Fruit fly (Drosophila melanogaster) whole organism, embryonic: ENCODE measurements around the gene Grx5.

Source experiments
- Bgb ChIP-seq: fragments of 200-800 bp; sonication (Bioruptor generic); IDR thresholded peaks from 2 replicates; pipeline ENCODE4 v1.3.6; 2022; ENCODE audit warnings: missing biosample characterization, missing genetic modification characterization; ENCODE audit not compliant: partially characterized antibody
- CG10209 ChIP-seq: fragments of 200-800 bp; sonication (Bioruptor generic); optimal IDR thresholded peaks from 3 replicates; lab custom pipeline; 2017; ENCODE audit warnings: missing biosample characterization, mild to moderate bottlenecking, missing genetic modification characterization, missing genetic modification reagents
- CG10654 ChIP-seq: fragments of 200-800 bp; sonication (Bioruptor generic); optimal IDR thresholded peaks from 2 replicates; lab custom pipeline; 2016; ENCODE audit warnings: missing biosample characterization, missing genetic modification characterization
- CG10959 ChIP-seq: fragments of 200-800 bp; sonication (Bioruptor generic); IDR thresholded peaks from 2 replicates; pipeline ENCODE4 v1.3.6; 2022; ENCODE audit warnings: missing biosample characterization, missing genetic modification characterization
- CG12942 ChIP-seq: fragments of 200-800 bp; sonication (Bioruptor generic); optimal IDR thresholded peaks from 3 replicates; lab custom pipeline; 2016; ENCODE audit warnings: missing biosample characterization, missing genetic modification characterization
- CG13123 ChIP-seq: fragments of 200-800 bp; sonication (Bioruptor generic); optimal IDR thresholded peaks from 2 replicates; lab custom pipeline; 2016; ENCODE audit warnings: missing biosample characterization, missing genetic modification characterization
- CG14667 ChIP-seq: fragments of 200-800 bp; sonication (Bioruptor generic); IDR thresholded peaks from 2 replicates; pipeline ENCODE4 v1.3.6; 2022; ENCODE audit warnings: missing biosample characterization, missing genetic modification characterization
- CG17361 ChIP-seq: fragments of 200-800 bp; sonication (Bioruptor generic); IDR thresholded peaks from 3 replicates; pipeline ENCODE4 v1.3.6; 2022; ENCODE audit warnings: missing biosample characterization, missing genetic modification characterization
- CG17568 ChIP-seq: fragments of 200-800 bp; sonication (Bioruptor generic); optimal IDR thresholded peaks from 2 replicates; lab custom pipeline; 2018; ENCODE audit warnings: missing biosample characterization, mild to moderate bottlenecking, missing genetic modification characterization, moderate library complexity
- CG2129 ChIP-seq: fragments of 200-800 bp; sonication (Bioruptor generic); IDR thresholded peaks from 2 replicates; pipeline ENCODE4 v1.3.6; 2022; ENCODE audit warnings: missing biosample characterization, missing genetic modification characterization; ENCODE audit not compliant: partially characterized antibody
- CG2202 ChIP-seq: fragments of 200-800 bp; sonication (Bioruptor generic); optimal IDR thresholded peaks from 2 replicates; lab custom pipeline; 2018; ENCODE audit warnings: missing biosample characterization, mild to moderate bottlenecking, missing genetic modification characterization
- CG2712 ChIP-seq: fragments of 200-800 bp; optimal IDR thresholded peaks from 3 replicates; lab custom pipeline; 2019; ENCODE audit warnings: missing biosample characterization, mild to moderate bottlenecking, missing genetic modification characterization, moderate library complexity
- CG2875 ChIP-seq: fragments of 200-800 bp; sonication (Bioruptor generic); optimal IDR thresholded peaks from 2 replicates; lab custom pipeline; 2017; ENCODE audit warnings: missing biosample characterization, mild to moderate bottlenecking, missing genetic modification characterization, missing genetic modification reagents
- CG3995 ChIP-seq: fragments of 200-800 bp; sonication (Bioruptor generic); optimal IDR thresholded peaks from 3 replicates; lab custom pipeline; 2016; ENCODE audit warnings: missing biosample characterization, missing genetic modification characterization
- CG4360 ChIP-seq: fragments of 200-800 bp; sonication (Bioruptor generic); IDR thresholded peaks from 2 replicates; pipeline ENCODE4 v1.3.6; 2022; ENCODE audit warnings: missing biosample characterization, missing genetic modification characterization
- CG6175 ChIP-seq: fragments of 200-800 bp; sonication (Bioruptor generic); IDR thresholded peaks from 3 replicates; pipeline ENCODE4 v1.3.6; 2022; ENCODE audit warnings: missing biosample characterization, missing genetic modification characterization
- CG6765 ChIP-seq: fragments of 200-800 bp; sonication (Bioruptor generic); optimal IDR thresholded peaks from 3 replicates; lab custom pipeline; 2017; ENCODE audit warnings: missing biosample characterization, mild to moderate bottlenecking, missing genetic modification characterization
- CG7556 ChIP-seq: fragments of 200-800 bp; sonication (Bioruptor generic); optimal IDR thresholded peaks from 2 replicates; lab custom pipeline; 2017; ENCODE audit warnings: missing biosample characterization, mild to moderate bottlenecking, missing genetic modification characterization
- CG8089 ChIP-seq: fragments of 200-800 bp; sonication (Bioruptor generic); optimal IDR thresholded peaks from 3 replicates; lab custom pipeline; 2016; ENCODE audit warnings: missing biosample characterization, missing genetic modification characterization
- Camta ChIP-seq: fragments of 200-800 bp; sonication (Bioruptor generic); optimal IDR thresholded peaks from 2 replicates; lab custom pipeline; 2016; ENCODE audit warnings: missing biosample characterization, missing genetic modification characterization
- Eip74EF ChIP-seq, 2 experiments: fragments of 200-800 bp in 1 of 2; fragments of >200 bp in 1 of 2; sonication (Bioruptor generic) in 1 of 2; optimal IDR thresholded peaks; 2 replicates each; lab custom pipeline; 2017 to 2019; ENCODE audit warnings: missing biosample characterization in 2 of 2, missing genetic modification characterization in 2 of 2, mild to moderate bottlenecking in 1 of 2, moderate library complexity in 1 of 2
- Fer2 ChIP-seq: fragments of 200-800 bp; sonication (Bioruptor generic); optimal IDR thresholded peaks from 2 replicates; lab custom pipeline; 2018; ENCODE audit warnings: missing biosample characterization, mild to moderate bottlenecking, missing genetic modification characterization, moderate library complexity
- HHEX ChIP-seq: fragments of 200-800 bp; sonication (Bioruptor generic); optimal IDR thresholded peaks from 3 replicates; lab custom pipeline; 2017; ENCODE audit warnings: missing biosample characterization, mild to moderate bottlenecking, missing genetic modification characterization, missing genetic modification reagents
- HLHmδ ChIP-seq: fragments of 200-800 bp; sonication (Bioruptor generic); optimal IDR thresholded peaks from 2 replicates; lab custom pipeline; 2018; ENCODE audit warnings: missing biosample characterization, mild to moderate bottlenecking, missing genetic modification characterization, moderate library complexity
- Hr51 ChIP-seq, 2 experiments: fragments of 200-800 bp; sonication (Bioruptor generic); optimal IDR thresholded peaks; 2 replicates in 1 of 2; 3 replicates in 1 of 2; lab custom pipeline; 2016 to 2018; ENCODE audit warnings: missing biosample characterization in 2 of 2, missing genetic modification characterization in 2 of 2, mild to moderate bottlenecking in 1 of 2, moderate library complexity in 1 of 2
- Mes4 ChIP-seq: fragments of 200-800 bp; sonication (Bioruptor generic); optimal IDR thresholded peaks from 2 replicates; lab custom pipeline; 2016; ENCODE audit warnings: missing biosample characterization, missing genetic modification characterization
- PHDP ChIP-seq: fragments of 200-800 bp; sonication (Bioruptor generic); optimal IDR thresholded peaks from 3 replicates; lab custom pipeline; 2018; ENCODE audit warnings: missing biosample characterization, mild to moderate bottlenecking, missing genetic modification characterization, moderate library complexity
- ap ChIP-seq: fragments of 200-800 bp; sonication (Bioruptor generic); IDR thresholded peaks from 2 replicates; pipeline ENCODE4 v1.3.6; 2022; ENCODE audit warnings: missing biosample characterization, missing genetic modification characterization
- bsh ChIP-seq, 2 experiments: fragments of 200-800 bp; sonication (Bioruptor generic); optimal IDR thresholded peaks; 2 replicates each; lab custom pipeline; 2017 to 2018; ENCODE audit warnings: mild to moderate bottlenecking in 2 of 2, missing biosample characterization in 2 of 2, missing genetic modification characterization in 2 of 2, moderate library complexity in 1 of 2
- cad ChIP-seq: fragments of >200 bp; optimal IDR thresholded peaks from 2 replicates; lab custom pipeline; 2017; ENCODE audit warnings: missing biosample characterization, missing genetic modification characterization
- exex ChIP-seq: fragments of 200-800 bp; sonication (Bioruptor generic); optimal IDR thresholded peaks from 4 replicates; lab custom pipeline; 2018; ENCODE audit warnings: missing biosample characterization, mild to moderate bottlenecking, missing genetic modification characterization, moderate library complexity
- fd3F ChIP-seq: fragments of 200-800 bp; sonication (Bioruptor generic); optimal IDR thresholded peaks from 2 replicates; lab custom pipeline; 2018; ENCODE audit warnings: missing biosample characterization, mild to moderate bottlenecking, missing genetic modification characterization, moderate library complexity
- grau ChIP-seq: fragments of 200-800 bp; optimal IDR thresholded peaks from 3 replicates; lab custom pipeline; 2019; ENCODE audit warnings: missing biosample characterization, mild to moderate bottlenecking, missing genetic modification characterization, moderate library complexity
- grn ChIP-seq: fragments of 200-800 bp; sonication (Bioruptor generic); optimal IDR thresholded peaks from 3 replicates; lab custom pipeline; 2017; ENCODE audit warnings: missing biosample characterization, missing genetic modification characterization
- hb ChIP-seq: fragments of 200-800 bp; sonication (Bioruptor generic); IDR thresholded peaks from 3 replicates; pipeline ENCODE4 v1.3.6; 2022; ENCODE audit warnings: missing biosample characterization, missing genetic modification characterization; ENCODE audit not compliant: partially characterized antibody
- jing ChIP-seq: fragments of 200-800 bp; sonication (Bioruptor generic); optimal IDR thresholded peaks from 2 replicates; lab custom pipeline; 2018; ENCODE audit warnings: missing biosample characterization, mild to moderate bottlenecking, missing genetic modification characterization
- maf-S ChIP-seq: fragments of 200-800 bp; sonication (Bioruptor generic); optimal IDR thresholded peaks from 2 replicates; lab custom pipeline; 2016; ENCODE audit warnings: missing biosample characterization, missing genetic modification characterization
- nau ChIP-seq: fragments of 200-800 bp; sonication (Bioruptor generic); optimal IDR thresholded peaks from 3 replicates; lab custom pipeline; 2017; ENCODE audit warnings: missing biosample characterization, mild to moderate bottlenecking, missing genetic modification characterization, missing genetic modification reagents
- nerfin-1 ChIP-seq: fragments of 200-800 bp; sonication (Bioruptor generic); optimal IDR thresholded peaks from 3 replicates; lab custom pipeline; 2019; ENCODE audit warnings: missing biosample characterization, mild to moderate bottlenecking, missing genetic modification characterization, moderate library complexity
- odd ChIP-seq: fragments of 200-800 bp; sonication (Bioruptor generic); optimal IDR thresholded peaks from 2 replicates; lab custom pipeline; 2017; ENCODE audit warnings: missing biosample characterization, mild to moderate bottlenecking, missing genetic modification characterization
- onecut ChIP-seq: fragments of 200-800 bp; sonication (Bioruptor generic); IDR thresholded peaks from 2 replicates; pipeline ENCODE4 v1.3.6; 2022; ENCODE audit warnings: missing biosample characterization, missing genetic modification characterization
- p53 ChIP-seq: fragments of 200-800 bp; sonication (Bioruptor generic); optimal IDR thresholded peaks from 2 replicates; lab custom pipeline; 2016; ENCODE audit warnings: missing biosample characterization, missing genetic modification characterization
- pan ChIP-seq, 4 experiments: fragments of >200 bp in 3 of 4; fragments of 200-800 bp in 1 of 4; sonication (Bioruptor generic) in 1 of 4; optimal IDR thresholded peaks in 3 of 4; IDR thresholded peaks in 1 of 4; 2 replicates each; pipeline versions ENCODE4 v1.3.6 to Lab custom; 2017 to 2022; ENCODE audit warnings: missing biosample characterization in 2 of 4, missing genetic modification characterization in 2 of 4, mixed read lengths in 1 of 4
- ranshi ChIP-seq: fragments of 200-800 bp; sonication (Bioruptor generic); IDR thresholded peaks from 2 replicates; pipeline ENCODE4 v1.3.6; 2022; ENCODE audit warnings: missing biosample characterization, missing genetic modification characterization
- run ChIP-seq: fragments of 200-800 bp; sonication (Bioruptor generic); optimal IDR thresholded peaks from 3 replicates; lab custom pipeline; 2018; ENCODE audit warnings: missing biosample characterization, mild to moderate bottlenecking, missing genetic modification characterization
- stwl ChIP-seq: fragments of 200-800 bp; sonication (Bioruptor generic); optimal IDR thresholded peaks from 3 replicates; lab custom pipeline; 2018; ENCODE audit warnings: missing biosample characterization, mild to moderate bottlenecking, missing genetic modification characterization, moderate library complexity
- tio ChIP-seq: fragments of 200-800 bp; sonication (Bioruptor generic); optimal IDR thresholded peaks from 2 replicates; lab custom pipeline; 2017; ENCODE audit warnings: missing biosample characterization, missing genetic modification characterization, inconsistent platforms
- twi ChIP-seq: fragments of 200-800 bp; optimal IDR thresholded peaks from 2 replicates; lab custom pipeline; 2019; ENCODE audit warnings: missing biosample characterization, mild to moderate bottlenecking, missing genetic modification characterization, moderate library complexity

Grx5 gene

dm6 chrX:14848755-14849354, 10.9 kb upstream of the Grx5 start, which contains the start of gene CG9522 (continued):
- TF ChIP-seq CG2202 (tag; lab: Kevin White, UChicago) (peak; percentile 62), ap (GFP tag; lab: Robert Waterston, UW) (peak; percentile 69), twi (peak; percentile 40), odd (GFP tag; lab: Kevin White, UChicago) (peak; percentile 46), Camta (GFP tag; lab: Kevin White, UChicago) (peak; percentile 37), CG7556 (GFP tag; lab: Kevin White, UChicago) (peak; percentile 63), nerfin-1 (tag; lab: Kevin White, UChicago) (peak; percentile 61), CG2129 (no peak), run (peak; percentile 53), grau (tag; lab: Kevin White, UChicago) (peak; percentile 71), ranshi (GFP tag; lab: Robert Waterston, UW) (peak; percentile 60), CG10209 (GFP tag; lab: Kevin White, UChicago) (peak; percentile 59), Fer2 (tag; lab: Kevin White, UChicago) (peak; percentile 25), p53 (GFP tag; lab: Kevin White, UChicago) (no peak), CG10959 (GFP tag; lab: Robert Waterston, UW) (peak; percentile 79), CG3995 (GFP tag; lab: Kevin White, UChicago) (no peak), stwl (tag; lab: Kevin White, UChicago) (peak; percentile 5), Mes4 (peak; percentile 3), CG4360 (GFP tag; lab: Robert Waterston, UW) (0 out of 2 replicates have a peak, but pooled peaks have one; percentile 36), CG8089 (GFP tag; lab: Kevin White, UChicago) (no peak), bsh (GFP tag; optimal IDR thresholded peaks at IDR 0.05; lab: Kevin White, UChicago) (peak; percentile 90 to 91), grn (GFP tag; lab: Kevin White, UChicago) (no peak), hb (GFP tag; lab: Robert Waterston, UW) (no peak), PHDP (tag; lab: Kevin White, UChicago) (peak; percentile 75), onecut (GFP tag; lab: Robert Waterston, UW) (peak; percentile 63), CG13123 (GFP tag; lab: Kevin White, UChicago) (peak; percentile 3), Bgb (GFP tag; lab: Robert Waterston, UW) (no peak), exex (no peak), nau (GFP tag; lab: Kevin White, UChicago) (peak; percentile 30), HHEX (GFP tag; lab: Kevin White, UChicago) (peak; percentile 54), CG14667 (peak; percentile 31), tio (GFP tag; lab: Kevin White, UChicago) (peak; percentile 54), CG17568 (GFP tag; lab: Kevin White, UChicago) (peak; percentile 42), CG12942 (peak; percentile 7), CG6175 (no peak), cad (GFP tag; lab: Kevin White, UChicago) (no peak), CG2875 (GFP tag; lab: Kevin White, UChicago) (peak; percentile 61), CG6765 (GFP tag; lab: Kevin White, UChicago) (peak; percentile 2), fd3F (GFP tag; lab: Kevin White, UChicago) (peak; percentile 16), Eip74EF (GFP tag; optimal IDR thresholded peaks at IDR 0.05; lab: Kevin White, UChicago) (peak in 1 of 2 experiments; percentile 55), pan (optimal IDR thresholded peaks at IDR 0.05; lab: Kevin White, UChicago) (no peak), pan (GFP tag; optimal IDR thresholded peaks at IDR 0.05 in 1 of 2, IDR thresholded peaks at IDR 0.05 in 1 of 2) (peak in 1 of 2 experiments; percentile 76), Hr51 (GFP tag; optimal IDR thresholded peaks at IDR 0.05; lab: Kevin White, UChicago) (peak; percentile 13 to 58), HLHmδ (GFP tag; lab: Kevin White, UChicago) (no peak), maf-S (GFP tag; lab: Kevin White, UChicago) (peak; percentile 37), CG17361 (peak; percentile 57), CG2712 (tag; lab: Kevin White, UChicago) (peak; percentile 75), CG10654 (GFP tag; lab: Kevin White, UChicago) (peak; percentile 40), jing (GFP tag; lab: Kevin White, UChicago) (no peak)
